Worm (Caenorhabditis elegans) whole organism, L4 larva: Measurements from ENCODE around the gene M70.3.

ENCODE experiments used
- ama-1 ChIP-seq: fragments of 150-350 bp; optimal IDR thresholded peaks from 2 replicates; lab custom pipeline; 2014; ENCODE audit warnings: inconsistent platforms, mixed read lengths
- dpl-1 ChIP-seq: fragments of 150-350 bp; optimal IDR thresholded peaks from 2 replicates; lab custom pipeline; 2014; ENCODE audit warnings: missing biosample characterization, missing genetic modification reagents, missing genetic modification characterization
- egl-27 ChIP-seq: sonication (generic microtip); optimal IDR thresholded peaks from 3 replicates; lab custom pipeline; 2017; ENCODE audit warnings: missing biosample characterization, missing genetic modification reagents, missing genetic modification characterization
- lin-13 ChIP-seq: fragments of 150-350 bp; optimal IDR thresholded peaks from 2 replicates; lab custom pipeline; 2014; ENCODE audit warnings: missing biosample characterization, missing genetic modification reagents, missing genetic modification characterization
- lsy-2 ChIP-seq, 2 experiments: fragments of 150-350 bp in 1 of 2; sonication (generic microtip) in 1 of 2; optimal IDR thresholded peaks; 2 replicates each; lab custom pipeline; 2014 to 2017; ENCODE audit warnings: missing biosample characterization in 2 of 2, missing genetic modification characterization in 2 of 2
- mdl-1 ChIP-seq, 2 experiments: fragments of 150-350 bp in 1 of 2; sonication (generic microtip) in 1 of 2; optimal IDR thresholded peaks; 2 replicates each; lab custom pipeline; 2014 to 2017; ENCODE audit warnings: missing biosample characterization in 2 of 2, missing genetic modification characterization in 2 of 2
- nhr-102 ChIP-seq: sonication (generic microtip); optimal IDR thresholded peaks from 2 replicates; lab custom pipeline; 2016; ENCODE audit warnings: mild to moderate bottlenecking, missing genetic modification characterization, moderate library complexity, missing compliant biosample characterization
- nhr-11 ChIP-seq: fragments of 150-350 bp; optimal IDR thresholded peaks from 2 replicates; lab custom pipeline; 2014; ENCODE audit warnings: missing biosample characterization, missing genetic modification characterization
- nhr-237 ChIP-seq: sonication (generic microtip); optimal IDR thresholded peaks from 2 replicates; lab custom pipeline; 2017; ENCODE audit warnings: missing biosample characterization, missing genetic modification characterization
- pha-4 ChIP-seq, 2 experiments: fragments of 150-350 bp in 1 of 2; fragments of 200-800 bp in 1 of 2; sonication (Bioruptor generic) in 1 of 2; IDR thresholded peaks in 1 of 2; optimal IDR thresholded peaks in 1 of 2; 2 replicates each; pipeline versions ENCODE4 v1.3.6 to Lab custom; 2014 to 2022; ENCODE audit warnings: missing genetic modification characterization in 2 of 2, missing genetic modification reagents in 2 of 2, missing biosample characterization in 1 of 2, missing compliant biosample characterization in 1 of 2

- TF ChIP-seq dpl-1 (GFP tag; lab: Kevin White, UChicago) (no peak), ama-1 (lab: Kevin White, UChicago) (no peak), egl-27 (tag; lab: Kevin White, UChicago) (no peak), mdl-1 (tag; optimal IDR thresholded peaks at IDR 0.05; lab: Kevin White, UChicago) (no peak), pha-4 (GFP tag; IDR thresholded peaks at IDR 0.05; lab: Robert Waterston, UW) (no peak), pha-4 (tag; optimal IDR thresholded peaks at IDR 0.05; lab: Kevin White, UChicago) (no peak), nhr-237 (tag; lab: Kevin White, UChicago) (no peak), lsy-2 (tag; optimal IDR thresholded peaks at IDR 0.05; lab: Kevin White, UChicago) (no peak), nhr-102 (tag; lab: Kevin White, UChicago) (no peak), nhr-11 (tag; lab: Kevin White, UChicago) (no peak), lin-13 (GFP tag; lab: Kevin White, UChicago) (no peak)
Observed at ce11 chrIV:2242349-2243088, at the start of gene M70.3, which contains the start of gene M70.2.
